Worm (Caenorhabditis elegans): ENCODE data around the gene srw-100.

- TF ChIP-seq ztf-7 (tag; optimal IDR thresholded peaks at IDR 0.05) (no peak), nhr-102 (tag; optimal IDR thresholded peaks at IDR 0.05) (no peak), ceh-28 (tag; optimal IDR thresholded peaks at IDR 0.05) (no peak), mdt-29 (GFP tag; IDR thresholded peaks at IDR 0.05) (no peak), lsy-2 (tag; optimal IDR thresholded peaks at IDR 0.05) (no peak), ceh-44 (GFP tag; IDR thresholded peaks at IDR 0.05) (no peak), nhr-28 (tag; optimal IDR thresholded peaks at IDR 0.05) (no peak), mep-1 (tag; optimal IDR thresholded peaks at IDR 0.05) (no peak)
Observed at ce11 chrV:1701584-1702101, 9.4 kb upstream of the srw-100 start, which contains the start of gene srw-90.
